Fruit fly (Drosophila melanogaster) whole organism, prepupa: ENCODE data around the gene Dus4.

Source experiments
- Blimp-1 ChIP-seq: fragments of 200-800 bp; sonication (Bioruptor generic); optimal IDR thresholded peaks from 3 replicates; lab custom pipeline; 2017; ENCODE audit warnings: missing biosample characterization, missing genetic modification characterization, mild to moderate bottlenecking, moderate library complexity, missing genetic modification reagents
- CG10631 ChIP-seq: fragments of 200-800 bp; sonication (Bioruptor generic); optimal IDR thresholded peaks from 2 replicates; lab custom pipeline; 2016; ENCODE audit warnings: missing biosample characterization, missing genetic modification characterization
- CG10669 ChIP-seq: fragments of 200-800 bp; sonication (Bioruptor generic); optimal IDR thresholded peaks from 3 replicates; lab custom pipeline; 2018; ENCODE audit warnings: missing biosample characterization, mild to moderate bottlenecking, missing genetic modification characterization, moderate library complexity
- CG11294 ChIP-seq: fragments of 200-800 bp; sonication (Bioruptor generic); IDR thresholded peaks from 2 replicates; pipeline ENCODE4 v1.3.6; 2022; ENCODE audit warnings: missing biosample characterization, missing genetic modification characterization
- CG11762 ChIP-seq: fragments of 200-800 bp; sonication (Bioruptor generic); optimal IDR thresholded peaks from 3 replicates; lab custom pipeline; 2016; ENCODE audit warnings: missing biosample characterization, missing genetic modification characterization; ENCODE audit not compliant: insufficient read depth
- CG11902 ChIP-seq: fragments of 200-800 bp; sonication (Bioruptor generic); optimal IDR thresholded peaks from 3 replicates; lab custom pipeline; 2016; ENCODE audit warnings: missing biosample characterization, missing genetic modification characterization
- CG15336 ChIP-seq: fragments of 200-800 bp; sonication (Bioruptor generic); IDR thresholded peaks from 2 replicates; pipeline ENCODE4 v1.3.6; 2022; ENCODE audit warnings: missing biosample characterization, missing genetic modification characterization
- CG3032 ChIP-seq: fragments of 200-800 bp; optimal IDR thresholded peaks from 2 replicates; lab custom pipeline; 2019; ENCODE audit warnings: missing biosample characterization, mild to moderate bottlenecking, missing genetic modification characterization, moderate library complexity
- CG3919 ChIP-seq: fragments of 200-800 bp; sonication (Bioruptor generic); optimal IDR thresholded peaks from 3 replicates; lab custom pipeline; 2016; ENCODE audit warnings: missing biosample characterization, missing genetic modification characterization
- CG4318 ChIP-seq: fragments of 200-800 bp; sonication (Bioruptor generic); optimal IDR thresholded peaks from 3 replicates; lab custom pipeline; 2017; ENCODE audit warnings: missing biosample characterization, mild to moderate bottlenecking, missing genetic modification characterization
- CG6163 ChIP-seq: fragments of 200-800 bp; sonication (Bioruptor generic); IDR thresholded peaks from 3 replicates; pipeline ENCODE4 v1.3.6; 2022; ENCODE audit warnings: missing biosample characterization, missing genetic modification characterization
- CG6276 ChIP-seq: fragments of 200-800 bp; sonication (Bioruptor generic); optimal IDR thresholded peaks from 2 replicates; lab custom pipeline; 2017; ENCODE audit warnings: missing biosample characterization, mild to moderate bottlenecking, missing genetic modification characterization
- CG6792 ChIP-seq: fragments of 200-800 bp; sonication (Bioruptor generic); optimal IDR thresholded peaks from 3 replicates; lab custom pipeline; 2016; ENCODE audit warnings: missing biosample characterization, missing genetic modification characterization
- CG6808 ChIP-seq: fragments of 200-800 bp; sonication (Bioruptor generic); optimal IDR thresholded peaks from 3 replicates; lab custom pipeline; 2017; ENCODE audit warnings: missing biosample characterization, missing genetic modification characterization, mild to moderate bottlenecking, moderate library complexity, missing genetic modification reagents
- CG8319 ChIP-seq: fragments of 200-800 bp; sonication (Bioruptor generic); optimal IDR thresholded peaks from 3 replicates; lab custom pipeline; 2016; ENCODE audit warnings: missing biosample characterization, missing genetic modification characterization
- CG8632 ChIP-seq: fragments of 200-800 bp; sonication (Bioruptor generic); optimal IDR thresholded peaks from 3 replicates; lab custom pipeline; 2016; ENCODE audit warnings: missing biosample characterization, missing genetic modification characterization
- CG9139 ChIP-seq: fragments of 200-800 bp; sonication (Bioruptor generic); optimal IDR thresholded peaks from 3 replicates; lab custom pipeline; 2017; ENCODE audit warnings: missing biosample characterization, mild to moderate bottlenecking, missing genetic modification characterization
- Eip75B ChIP-seq: fragments of 200-800 bp; sonication (Bioruptor generic); optimal IDR thresholded peaks from 3 replicates; lab custom pipeline; 2016; ENCODE audit warnings: missing biosample characterization, missing genetic modification characterization
- Eip78C ChIP-seq: fragments of 200-800 bp; sonication (Bioruptor generic); peaks from one replicate; lab custom pipeline; 2016; ENCODE audit warnings: missing biosample characterization, missing genetic modification characterization
- Eip93F ChIP-seq: fragments of 200-800 bp; sonication (Bioruptor generic); optimal IDR thresholded peaks from 2 replicates; lab custom pipeline; 2016; ENCODE audit warnings: missing biosample characterization, mild to moderate bottlenecking, missing genetic modification characterization
- Ets21C ChIP-seq: fragments of 200-800 bp; sonication (Bioruptor generic); optimal IDR thresholded peaks from 3 replicates; lab custom pipeline; 2016; ENCODE audit warnings: missing biosample characterization, missing genetic modification characterization
- Ets96B ChIP-seq: fragments of 200-800 bp; optimal IDR thresholded peaks from 2 replicates; lab custom pipeline; 2019; ENCODE audit warnings: missing biosample characterization, mild to moderate bottlenecking, missing genetic modification characterization, moderate library complexity
- Hr38 ChIP-seq: sonication (Bioruptor generic); optimal IDR thresholded peaks from 2 replicates; lab custom pipeline; 2016; ENCODE audit warnings: missing biosample characterization, missing genetic modification characterization
- Hr4 ChIP-seq: fragments of 200-800 bp; sonication (Bioruptor generic); optimal IDR thresholded peaks from 3 replicates; lab custom pipeline; 2016; ENCODE audit warnings: missing biosample characterization, missing genetic modification characterization
- Met ChIP-seq: fragments of 200-800 bp; sonication (Bioruptor generic); optimal IDR thresholded peaks from 3 replicates; lab custom pipeline; 2016; ENCODE audit warnings: missing biosample characterization, missing genetic modification characterization
- OdsH ChIP-seq: fragments of 200-800 bp; sonication (Bioruptor generic); optimal IDR thresholded peaks from 3 replicates; lab custom pipeline; 2016; ENCODE audit warnings: missing biosample characterization, missing genetic modification characterization
- Sox102F ChIP-seq: fragments of 200-800 bp; sonication (Bioruptor generic); optimal IDR thresholded peaks from 2 replicates; lab custom pipeline; 2016; ENCODE audit warnings: missing biosample characterization, mild to moderate bottlenecking, missing genetic modification characterization
- Sox14 ChIP-seq: fragments of 200-800 bp; sonication (Bioruptor generic); optimal IDR thresholded peaks from 3 replicates; lab custom pipeline; 2016; ENCODE audit warnings: missing biosample characterization, missing genetic modification characterization
- Sox15 ChIP-seq: fragments of 200-800 bp; sonication (Bioruptor generic); optimal IDR thresholded peaks from 3 replicates; lab custom pipeline; 2016; ENCODE audit warnings: missing biosample characterization, missing genetic modification characterization
- cyc ChIP-seq: fragments of 200-800 bp; sonication (Bioruptor generic); optimal IDR thresholded peaks from 3 replicates; lab custom pipeline; 2016; ENCODE audit warnings: missing biosample characterization, missing genetic modification characterization
- dac ChIP-seq: fragments of 200-800 bp; sonication (Bioruptor generic); optimal IDR thresholded peaks from 2 replicates; lab custom pipeline; 2017; ENCODE audit warnings: missing biosample characterization, mild to moderate bottlenecking, missing genetic modification characterization
- dsx ChIP-seq: fragments of 200-800 bp; optimal IDR thresholded peaks from 3 replicates; lab custom pipeline; 2019; ENCODE audit warnings: missing biosample characterization, mild to moderate bottlenecking, missing genetic modification characterization, moderate library complexity; ENCODE audit not compliant: poor library complexity, severe bottlenecking
- esn ChIP-seq: fragments of 200-800 bp; sonication (Bioruptor generic); optimal IDR thresholded peaks from 2 replicates; lab custom pipeline; 2016; ENCODE audit warnings: missing biosample characterization, mild to moderate bottlenecking, missing genetic modification characterization, moderate library complexity
- fd59A ChIP-seq: fragments of 200-800 bp; sonication (Bioruptor generic); optimal IDR thresholded peaks from 2 replicates; lab custom pipeline; 2017; ENCODE audit warnings: missing biosample characterization, mild to moderate bottlenecking, missing genetic modification characterization, missing genetic modification reagents
- fd85E ChIP-seq: fragments of 200-800 bp; sonication (Bioruptor generic); optimal IDR thresholded peaks from 3 replicates; lab custom pipeline; 2016; ENCODE audit warnings: missing biosample characterization, missing genetic modification characterization
- fkh ChIP-seq: fragments of 200-800 bp; sonication (Bioruptor generic); optimal IDR thresholded peaks from 3 replicates; lab custom pipeline; 2017; ENCODE audit warnings: missing biosample characterization, mild to moderate bottlenecking, missing genetic modification characterization, moderate library complexity
- lz ChIP-seq: fragments of 200-800 bp; sonication (Bioruptor generic); optimal IDR thresholded peaks from 3 replicates; lab custom pipeline; 2016; ENCODE audit warnings: missing biosample characterization, missing genetic modification characterization
- net ChIP-seq: fragments of 200-800 bp; sonication (Bioruptor generic); optimal IDR thresholded peaks from 3 replicates; lab custom pipeline; 2016; ENCODE audit warnings: missing biosample characterization, missing genetic modification characterization
- pdm3 ChIP-seq: fragments of 200-800 bp; sonication (Bioruptor generic); optimal IDR thresholded peaks from 3 replicates; lab custom pipeline; 2016; ENCODE audit warnings: missing biosample characterization, missing genetic modification characterization
- salr ChIP-seq, 2 experiments: fragments of 200-800 bp; sonication (Bioruptor generic); optimal IDR thresholded peaks; 3 replicates each; lab custom pipeline; 2016 to 2018; ENCODE audit warnings: missing biosample characterization in 2 of 2, missing genetic modification characterization in 2 of 2, mild to moderate bottlenecking in 1 of 2
- spab ChIP-seq: fragments of 200-800 bp; sonication (Bioruptor generic); optimal IDR thresholded peaks from 2 replicates; lab custom pipeline; 2017; ENCODE audit warnings: missing biosample characterization, mild to moderate bottlenecking, missing genetic modification characterization, missing genetic modification reagents
- ss ChIP-seq, 2 experiments: fragments of 200-800 bp; sonication (Bioruptor generic); optimal IDR thresholded peaks; 2 replicates in 1 of 2; 3 replicates in 1 of 2; lab custom pipeline; 2017 to 2018; ENCODE audit warnings: mild to moderate bottlenecking in 2 of 2, missing biosample characterization in 2 of 2, missing genetic modification characterization in 2 of 2, moderate library complexity in 1 of 2
- svp ChIP-seq: fragments of 200-800 bp; sonication (Bioruptor generic); peaks from one replicate; lab custom pipeline; 2016; ENCODE audit warnings: missing biosample characterization, missing genetic modification characterization
- topi ChIP-seq: fragments of 200-800 bp; sonication (Bioruptor generic); optimal IDR thresholded peaks from 3 replicates; lab custom pipeline; 2016; ENCODE audit warnings: missing biosample characterization, missing genetic modification characterization
- vri ChIP-seq: fragments of 200-800 bp; sonication (Bioruptor generic); optimal IDR thresholded peaks from 3 replicates; lab custom pipeline; 2016; ENCODE audit warnings: missing biosample characterization, mild to moderate bottlenecking, missing genetic modification characterization

Gene Dus4

DNA sequence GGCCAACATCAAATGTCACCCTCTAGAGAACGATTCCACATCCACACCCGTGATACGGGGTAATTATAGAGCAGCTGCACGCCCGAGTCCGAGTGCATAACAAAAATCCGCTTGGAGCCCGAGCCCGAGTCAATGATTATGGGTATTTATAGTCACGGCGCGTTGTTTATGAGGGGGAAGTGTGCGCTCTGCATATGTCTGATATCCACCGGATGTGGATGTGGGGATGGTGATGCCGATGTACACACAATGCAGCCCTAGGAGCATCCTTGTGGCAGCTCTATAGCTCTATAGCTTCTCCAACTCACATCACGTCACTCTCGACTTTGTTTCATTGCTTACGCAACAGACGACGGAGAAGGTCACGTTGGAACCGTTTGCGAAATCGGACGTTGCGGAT lies 25.6 kb upstream of the Dus4 start:
- TF ChIP-seq fd85E (GFP tag; lab: Kevin White, UChicago), result no peak
- TF ChIP-seq Hr38 (GFP tag; lab: Kevin White, UChicago), result no peak
- no peak for TF ChIP-seq CG3032
- peak; percentile 4 for TF ChIP-seq net (GFP tag; lab: Kevin White, UChicago)
- no peak for TF ChIP-seq CG15336 (GFP tag; lab: Robert Waterston, UW)
- no peak for TF ChIP-seq Eip75B (GFP tag; lab: Kevin White, UChicago)
- TF ChIP-seq salr (GFP tag; optimal IDR thresholded peaks at IDR 0.05; lab: Kevin White, UChicago), result no peak
- TF ChIP-seq CG10631 (GFP tag; lab: Kevin White, UChicago), result no peak
- no peak for TF ChIP-seq CG8319 (GFP tag; lab: Kevin White, UChicago)
- TF ChIP-seq CG8632 (GFP tag; lab: Kevin White, UChicago), result no peak
- TF ChIP-seq CG10669 (GFP tag; lab: Kevin White, UChicago), result no peak
- TF ChIP-seq CG11762, result no peak
- no peak for TF ChIP-seq CG6792
- TF ChIP-seq Eip78C (GFP tag; lab: Kevin White, UChicago), result peak; percentile 35
- TF ChIP-seq dsx (GFP tag; lab: Kevin White, UChicago), result no peak
- no peak for TF ChIP-seq Eip93F (GFP tag; lab: Kevin White, UChicago)
- no peak for TF ChIP-seq Met (GFP tag; lab: Kevin White, UChicago)
- TF ChIP-seq fkh (GFP tag; lab: Kevin White, UChicago), result no peak

DNA sequence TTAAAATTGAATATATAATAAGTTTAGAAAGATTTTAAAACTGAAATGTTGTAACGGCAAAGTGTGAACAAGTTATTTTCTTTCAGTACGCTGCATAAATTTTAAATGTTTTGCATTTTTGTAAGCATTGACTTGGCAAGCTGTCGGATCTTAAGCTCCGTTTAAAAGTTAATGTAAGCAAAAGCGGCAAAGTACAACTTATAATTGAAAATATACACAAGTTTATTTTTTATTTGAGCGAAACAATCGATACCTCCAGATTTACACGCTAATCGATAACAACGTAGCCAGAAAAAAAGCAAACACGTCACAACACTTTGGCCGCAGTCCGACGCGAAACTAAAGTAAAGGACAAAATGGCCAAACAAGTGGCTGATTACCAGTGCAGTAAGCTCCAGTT lies 21.5 kb upstream of the Dus4 start, which contains the start of gene Catsup:
Gene Catsup, plus strand, starts transcription at position 273 of the 400 bp plus-strand sequence.
- TF ChIP-seq Eip78C (GFP tag; lab: Kevin White, UChicago) (peak; percentile 37), Hr38 (GFP tag; lab: Kevin White, UChicago) (no peak)
- TF ChIP-seq, all 60 proteins: peak for 1

DNA sequence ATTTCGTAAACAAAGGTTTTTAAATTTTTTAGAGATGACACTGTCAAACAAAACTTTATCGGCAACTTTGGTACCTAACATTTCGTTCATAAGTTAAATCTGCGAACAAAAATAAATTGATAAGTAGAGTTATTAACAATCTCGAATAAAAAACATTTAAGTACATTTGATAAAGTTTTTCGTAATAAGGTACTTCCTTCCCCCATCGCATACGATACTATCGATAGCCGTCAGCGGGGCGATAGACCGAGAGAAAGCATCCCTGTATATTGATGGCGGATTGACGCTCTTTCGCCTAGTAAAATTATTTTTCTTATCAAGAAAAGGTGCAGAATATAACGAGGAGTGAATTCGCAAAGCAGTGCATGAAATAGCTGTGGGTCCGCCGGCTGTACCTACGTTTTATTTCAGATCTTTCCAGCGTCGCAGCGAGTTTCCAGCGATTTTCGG lies 18.0 kb upstream of the Dus4 start, which contains the start of the genes Ttc19 and Acn:
Gene Ttc19, minus strand, starts transcription at position 38 of the 450 bp plus-strand sequence.
Gene Acn, plus strand, starts transcription at position 245 of the 450 bp plus-strand sequence.
- peak; percentile 80 for TF ChIP-seq Ets21C (GFP tag; lab: Kevin White, UChicago)
- TF ChIP-seq Eip93F (GFP tag; lab: Kevin White, UChicago), result no peak
- TF ChIP-seq CG6276 (GFP tag; lab: Kevin White, UChicago), result no peak
- TF ChIP-seq CG9139 (GFP tag; lab: Kevin White, UChicago), result no peak
- peak; percentile 86 for TF ChIP-seq Eip75B (GFP tag; lab: Kevin White, UChicago)
- TF ChIP-seq OdsH (GFP tag; lab: Kevin White, UChicago), result peak; percentile 88
- TF ChIP-seq Blimp-1 (GFP tag; lab: Kevin White, UChicago), result no peak
- peak; percentile 86 for TF ChIP-seq lz
- peak; percentile 88 for TF ChIP-seq vri (GFP tag; lab: Kevin White, UChicago)
- peak; percentile 59 for TF ChIP-seq CG8632 (GFP tag; lab: Kevin White, UChicago)
- no peak for TF ChIP-seq Hr38 (GFP tag; lab: Kevin White, UChicago)
- no peak for TF ChIP-seq fkh (GFP tag; lab: Kevin White, UChicago)
- no peak for TF ChIP-seq dac (GFP tag; lab: Kevin White, UChicago)
- peak; percentile 81 for TF ChIP-seq topi (GFP tag; lab: Kevin White, UChicago)
- TF ChIP-seq Sox15 (GFP tag; lab: Kevin White, UChicago), result peak; percentile 60
- TF ChIP-seq CG10669 (GFP tag; lab: Kevin White, UChicago), result peak; percentile 72
- peak; percentile 55 for TF ChIP-seq CG11902 (GFP tag; lab: Kevin White, UChicago)
- peak; percentile 90 for TF ChIP-seq esn
- peak; percentile 91 for TF ChIP-seq Sox14 (GFP tag; lab: Kevin White, UChicago)
- TF ChIP-seq CG4318 (GFP tag; lab: Kevin White, UChicago), result no peak
- no peak for TF ChIP-seq CG6808 (GFP tag; lab: Kevin White, UChicago)
- peak; percentile 94 for TF ChIP-seq Eip78C (GFP tag; lab: Kevin White, UChicago)
- TF ChIP-seq CG11294 (GFP tag; lab: Robert Waterston, UW), result no peak
- peak; percentile 62 for TF ChIP-seq Ets96B
- TF ChIP-seq salr (GFP tag; optimal IDR thresholded peaks at IDR 0.05; lab: Kevin White, UChicago), result peak in 1 of 2 experiments; percentile 27
- TF ChIP-seq CG15336 (GFP tag; lab: Robert Waterston, UW), result peak; percentile 51; the same call in 1 of the 2 replicates
- TF ChIP-seq CG3919 (GFP tag; lab: Kevin White, UChicago), result peak; percentile 79
- TF ChIP-seq spab (GFP tag; lab: Kevin White, UChicago), result no peak
- peak; percentile 87 for TF ChIP-seq CG10631 (GFP tag; lab: Kevin White, UChicago)
- peak; percentile 82 for TF ChIP-seq cyc (GFP tag; lab: Kevin White, UChicago)
- peak; percentile 27 for TF ChIP-seq fd59A (GFP tag; lab: Kevin White, UChicago)
- no peak for TF ChIP-seq Sox102F
- no peak for TF ChIP-seq svp (GFP tag; lab: Kevin White, UChicago)
- TF ChIP-seq pdm3 (GFP tag; lab: Kevin White, UChicago), result peak; percentile 85
- TF ChIP-seq CG6163 (GFP tag; lab: Robert Waterston, UW), result peak; percentile 74
- no peak for TF ChIP-seq ss (GFP tag; optimal IDR thresholded peaks at IDR 0.05; lab: Kevin White, UChicago)
- TF ChIP-seq fd85E (GFP tag; lab: Kevin White, UChicago), result no peak
- peak; percentile 87 for TF ChIP-seq Hr4
